Fruit fly (Drosophila melanogaster) whole organism: ENCODE measurements around the gene CG3744.

ENCODE experiments used
- CG8478 ChIP-seq: fragments of >200 bp; optimal IDR thresholded peaks from 2 replicates; lab custom pipeline; 2018; ENCODE audit warnings: inconsistent platforms
- Dll ChIP-seq: fragments of >200 bp; optimal IDR thresholded peaks from 2 replicates; lab custom pipeline; 2017
- EcR ChIP-seq, 2 experiments: fragments of >200 bp; optimal IDR thresholded peaks; 2 replicates each; lab custom pipeline; 2017; ENCODE audit warnings: missing biosample characterization in 2 of 2, missing genetic modification characterization in 2 of 2, missing genetic modification reagents in 2 of 2
- pan ChIP-seq: fragments of >200 bp; optimal IDR thresholded peaks from 2 replicates; lab custom pipeline; 2017
- psq ChIP-seq: fragments of >200 bp; optimal IDR thresholded peaks from 2 replicates; lab custom pipeline; 2017
- usp ChIP-seq: fragments of >200 bp; optimal IDR thresholded peaks from 2 replicates; lab custom pipeline; 2017; ENCODE audit warnings: missing biosample characterization, missing genetic modification characterization, mixed read lengths

DNA sequence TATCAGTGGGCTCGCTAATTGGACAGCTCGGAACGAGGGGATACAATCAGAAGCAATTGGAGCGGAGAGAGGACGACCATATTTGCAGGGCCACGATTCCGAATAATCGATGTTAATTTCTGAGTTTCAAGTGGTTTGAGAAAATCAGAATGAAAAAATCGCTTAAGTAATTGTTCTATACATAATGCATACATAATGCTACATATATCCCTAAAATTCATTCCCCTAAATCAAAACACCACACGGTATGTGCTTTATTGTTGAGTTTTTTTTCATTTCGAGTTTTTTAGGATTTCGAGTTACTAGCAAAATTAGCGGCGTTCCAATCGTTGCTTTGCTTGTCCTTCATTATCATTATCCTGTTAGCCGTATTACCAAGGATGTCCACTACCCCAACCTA lies 50.9 kb downstream of the CG3744 start, which contains the start of gene niki:
- no peak for TF ChIP-seq psq (lab: Kevin White, UChicago)
- no peak for TF ChIP-seq pan
- TF ChIP-seq CG8478 (lab: Kevin White, UChicago) = no peak
- TF ChIP-seq usp (GFP tag; lab: Kevin White, UChicago) = no peak
- TF ChIP-seq EcR (GFP tag; optimal IDR thresholded peaks at IDR 0.05; lab: Kevin White, UChicago) = no peak
- TF ChIP-seq Dll (lab: Kevin White, UChicago) = no peak
